Fruit fly (Drosophila melanogaster): ENCODE measurements around the gene CG10469.

Gene CG10469

dm6 chr3L:6071454-6072189 lies 21.5 kb downstream of the CG10469 start, which contains the start of gene CG6602 (continued):
- TF ChIP-seq CG7928 (GFP tag; optimal IDR thresholded peaks at IDR 0.05) (peak; percentile 54), sqz (GFP tag; optimal IDR thresholded peaks at IDR 0.05) (no peak), CG4820 (GFP tag; optimal IDR thresholded peaks at IDR 0.05) (peak; percentile 60), sd (tag; optimal IDR thresholded peaks at IDR 0.05) (no peak), CG2120 (GFP tag; optimal IDR thresholded peaks at IDR 0.05) (peak; percentile 6), ac (GFP tag; optimal IDR thresholded peaks at IDR 0.05) (peak; percentile 45), CG6854 (GFP tag; optimal IDR thresholded peaks at IDR 0.05) (peak; percentile 35), kah (GFP tag; optimal IDR thresholded peaks at IDR 0.05) (peak; percentile 26), CG12659 (GFP tag; optimal IDR thresholded peaks at IDR 0.05) (peak; percentile 56), Mrtf (GFP tag; IDR thresholded peaks at IDR 0.05) (peak; percentile 72; the same call in 2 of the 3 replicates), ab (GFP tag; optimal IDR thresholded peaks at IDR 0.05) (no peak), Trl (optimal IDR thresholded peaks at IDR 0.05) (no peak), Trl (GFP tag; optimal IDR thresholded peaks at IDR 0.05) (peak; percentile 62), tio (GFP tag; optimal IDR thresholded peaks at IDR 0.05) (peak; percentile 68), Sin3A (optimal IDR thresholded peaks at IDR 0.05) (no peak), tx (GFP tag; optimal IDR thresholded peaks at IDR 0.05) (no peak), tll (GFP tag; optimal IDR thresholded peaks at IDR 0.05) (no peak), otp (GFP tag; IDR thresholded peaks at IDR 0.05) (peak; percentile 76), Max (GFP tag; optimal IDR thresholded peaks at IDR 0.05) (peak; percentile 50), CG8359 (GFP tag; optimal IDR thresholded peaks at IDR 0.05; ENCODE audit: borderline replicate concordance) (peak; percentile 51), pum (GFP tag; optimal IDR thresholded peaks at IDR 0.05) (no peak), Optix (GFP tag; IDR thresholded peaks at IDR 0.05) (peak; percentile 5; the same call in 1 of the 3 replicates), CG2129 (GFP tag; IDR thresholded peaks at IDR 0.05; ENCODE audit: partially characterized antibody) (no peak), zen (tag; optimal IDR thresholded peaks at IDR 0.05) (peak; percentile 71), Camta (GFP tag; optimal IDR thresholded peaks at IDR 0.05) (peak; percentile 60), gfzf (GFP tag; optimal IDR thresholded peaks at IDR 0.05) (no peak), ewg (GFP tag; optimal IDR thresholded peaks at IDR 0.05) (peak; percentile 55), E2f2 (GFP tag; IDR thresholded peaks at IDR 0.05) (peak; percentile 47), HmgZ (tag; optimal IDR thresholded peaks at IDR 0.05) (peak; percentile 37), HmgD (GFP tag; optimal IDR thresholded peaks at IDR 0.05) (no peak), CG11504 (tag; optimal IDR thresholded peaks at IDR 0.05) (peak; percentile 76), CG14014 (GFP tag; IDR thresholded peaks at IDR 0.05) (peak; percentile 67), Spps (tag; optimal IDR thresholded peaks at IDR 0.05) (no peak), Dref (GFP tag; IDR thresholded peaks at IDR 0.05) (no peak), so (GFP tag; IDR thresholded peaks at IDR 0.05) (0 out of 3 replicates have a peak, but pooled peaks have one; percentile 9), Fer1 (GFP tag; optimal IDR thresholded peaks at IDR 0.05) (peak; percentile 84), CG12391 (tag; optimal IDR thresholded peaks at IDR 0.05) (peak; percentile 52), cato (GFP tag; optimal IDR thresholded peaks at IDR 0.05; ENCODE audit: borderline replicate concordance) (peak; percentile 30), Stat92E (GFP tag; optimal IDR thresholded peaks at IDR 0.05) (no peak), NC2α (GFP tag; optimal IDR thresholded peaks at IDR 0.05) (no peak), CG14441 (GFP tag; IDR thresholded peaks at IDR 0.05) (peak; percentile 66), Fer3 (tag; optimal IDR thresholded peaks at IDR 0.05) (peak; percentile 86), H15 (GFP tag; IDR thresholded peaks at IDR 0.05) (peak; percentile 83), CG18599 (GFP tag; optimal IDR thresholded peaks at IDR 0.05) (peak; percentile 76), CG9817 (tag; optimal IDR thresholded peaks at IDR 0.05) (peak; percentile 80), CG2116 (GFP tag; optimal IDR thresholded peaks at IDR 0.05) (peak; percentile 46), Ravus (GFP tag; IDR thresholded peaks at IDR 0.05) (peak; percentile 18; the same call in 1 of the 2 replicates), twi (tag; optimal IDR thresholded peaks at IDR 0.05) (no peak), Adf1 (GFP tag; IDR thresholded peaks at IDR 0.05) (no peak)
